Fruit fly (Drosophila melanogaster) whole organism, prepupa: ENCODE measurements around the gene CG15247.

ENCODE experiments used
- Blimp-1 ChIP-seq: fragments of 200-800 bp; sonication (Bioruptor generic); optimal IDR thresholded peaks from 3 replicates; lab custom pipeline; 2017; ENCODE audit warnings: missing biosample characterization, missing genetic modification characterization, mild to moderate bottlenecking, moderate library complexity, missing genetic modification reagents
- CG11902 ChIP-seq: fragments of 200-800 bp; sonication (Bioruptor generic); optimal IDR thresholded peaks from 3 replicates; lab custom pipeline; 2016; ENCODE audit warnings: missing biosample characterization, missing genetic modification characterization
- CG3032 ChIP-seq: fragments of 200-800 bp; optimal IDR thresholded peaks from 2 replicates; lab custom pipeline; 2019; ENCODE audit warnings: missing biosample characterization, mild to moderate bottlenecking, missing genetic modification characterization, moderate library complexity
- CG6276 ChIP-seq: fragments of 200-800 bp; sonication (Bioruptor generic); optimal IDR thresholded peaks from 2 replicates; lab custom pipeline; 2017; ENCODE audit warnings: missing biosample characterization, mild to moderate bottlenecking, missing genetic modification characterization
- CG8119 ChIP-seq: fragments of 200-800 bp; sonication (Bioruptor generic); IDR thresholded peaks from 3 replicates; pipeline ENCODE4 v1.3.6; 2022; ENCODE audit warnings: missing biosample characterization, missing genetic modification characterization
- Gug ChIP-seq: fragments of 200-800 bp; sonication (Bioruptor generic); IDR thresholded peaks from 2 replicates; pipeline ENCODE4 v1.3.6; 2022; ENCODE audit warnings: missing biosample characterization, missing genetic modification characterization
- Hr39 ChIP-seq: fragments of 200-800 bp; sonication (Bioruptor generic); optimal IDR thresholded peaks from 2 replicates; lab custom pipeline; 2016; ENCODE audit warnings: missing biosample characterization, missing genetic modification characterization
- Met ChIP-seq: fragments of 200-800 bp; sonication (Bioruptor generic); optimal IDR thresholded peaks from 3 replicates; lab custom pipeline; 2016; ENCODE audit warnings: missing biosample characterization, missing genetic modification characterization
- topi ChIP-seq: fragments of 200-800 bp; sonication (Bioruptor generic); optimal IDR thresholded peaks from 3 replicates; lab custom pipeline; 2016; ENCODE audit warnings: missing biosample characterization, missing genetic modification characterization

DNA sequence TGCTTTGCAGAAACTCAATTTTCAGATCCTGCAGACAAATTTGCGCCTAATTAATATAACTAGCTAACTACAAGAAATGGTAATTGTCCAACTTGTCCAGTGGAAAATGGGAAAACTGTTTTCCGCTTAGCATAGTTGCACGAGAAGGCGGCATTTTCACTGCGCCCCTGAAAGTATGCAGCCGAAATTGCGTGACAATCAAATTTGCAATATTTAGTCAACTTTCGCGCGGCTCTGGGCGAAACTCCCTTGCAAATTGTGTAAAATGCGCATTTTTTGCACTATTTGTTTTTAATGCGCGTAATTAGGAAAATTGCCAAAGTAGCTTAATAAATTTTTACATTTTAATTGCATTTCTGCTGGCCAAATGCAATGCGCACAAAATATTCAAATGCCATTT is 13.2 kb upstream of the CG15247 start:
- TF ChIP-seq CG11902 (GFP tag; lab: Kevin White, UChicago) (no peak), CG3032 (no peak), CG6276 (GFP tag; lab: Kevin White, UChicago) (no peak), Hr39 (GFP tag; lab: Kevin White, UChicago) (no peak), Blimp-1 (no peak), CG8119 (GFP tag; lab: Robert Waterston, UW) (no peak), Met (no peak), Gug (GFP tag; lab: Robert Waterston, UW) (no peak), topi (GFP tag; lab: Kevin White, UChicago) (no peak)
